Fruit fly (Drosophila melanogaster) whole organism, pupa: ENCODE results near the gene CG15403.

Experiments
- CG13204 ChIP-seq: fragments of 200-800 bp; sonication (Bioruptor generic); optimal IDR thresholded peaks from 2 replicates; lab custom pipeline; 2018; ENCODE audit warnings: missing biosample characterization, mild to moderate bottlenecking, missing genetic modification characterization, moderate library complexity
- CG4496 ChIP-seq: fragments of 200-800 bp; sonication (Bioruptor generic); IDR thresholded peaks from 3 replicates; pipeline ENCODE4 v1.3.6; 2022; ENCODE audit warnings: missing biosample characterization, missing genetic modification characterization
- CG8301 ChIP-seq: fragments of 200-800 bp; sonication (Bioruptor generic); optimal IDR thresholded peaks from 2 replicates; lab custom pipeline; 2018; ENCODE audit warnings: missing biosample characterization, mild to moderate bottlenecking, missing genetic modification characterization
- EcR ChIP-seq: fragments of 200-800 bp; sonication (Bioruptor generic); optimal IDR thresholded peaks from 3 replicates; lab custom pipeline; 2019; ENCODE audit warnings: missing biosample characterization, missing genetic modification characterization, mild to moderate bottlenecking, moderate library complexity, missing genetic modification reagents
- Ets98B ChIP-seq: fragments of 200-800 bp; sonication (Bioruptor generic); IDR thresholded peaks from 2 replicates; pipeline ENCODE4 v1.3.6; 2022; ENCODE audit warnings: missing biosample characterization, missing genetic modification characterization
- Pif1A ChIP-seq: fragments of 200-800 bp; sonication (Bioruptor generic); optimal IDR thresholded peaks from 3 replicates; lab custom pipeline; 2016; ENCODE audit warnings: missing biosample characterization, missing genetic modification characterization
- Snoo ChIP-seq: fragments of 200-800 bp; sonication (Bioruptor generic); optimal IDR thresholded peaks from 3 replicates; lab custom pipeline; 2017; ENCODE audit warnings: missing biosample characterization, mild to moderate bottlenecking, missing genetic modification characterization, inconsistent platforms

- TF ChIP-seq CG13204 = no peak
- no peak for TF ChIP-seq EcR
- no peak for TF ChIP-seq CG8301 (tag; lab: Kevin White, UChicago)
- no peak for TF ChIP-seq Ets98B (GFP tag; lab: Robert Waterston, UW)
- TF ChIP-seq CG4496 (GFP tag; lab: Robert Waterston, UW) = no peak
- TF ChIP-seq Pif1A (GFP tag; lab: Kevin White, UChicago) = no peak
- TF ChIP-seq Snoo (tag; lab: Kevin White, UChicago) = no peak
Observed at dm6 chr2L:3145470-3145869, 17.0 kb downstream of the CG15403 start, which contains the start of gene ND-B14.5B.
